Worm (Caenorhabditis elegans): Measurements from ENCODE around the gene slc-30A9.

slc-30A9 gene

ce11 chrIII:2679362-2679761 is 19.3 kb downstream of the slc-30A9 start:
- TF ChIP-seq unc-62 (GFP tag; optimal IDR thresholded peaks at IDR 0.05), result no peak

ce11 chrIII:2678017-2678416 is 20.6 kb downstream of the slc-30A9 start:
- no peak for TF ChIP-seq unc-62 (GFP tag; optimal IDR thresholded peaks at IDR 0.05)

ce11 chrIII:2676097-2676496 is 22.5 kb downstream of the slc-30A9 start:
- no peak for TF ChIP-seq unc-62 (GFP tag; optimal IDR thresholded peaks at IDR 0.05)

ce11 chrIII:2675449-2675848 is 23.2 kb downstream of the slc-30A9 start:
- TF ChIP-seq unc-62 (GFP tag; optimal IDR thresholded peaks at IDR 0.05), result no peak

ce11 chrIII:2657783-2658182 is 40.8 kb downstream of the slc-30A9 start, which contains the start of gene let-805:
Gene let-805 (plus strand): TSS chrIII:2658083.
- no peak for TF ChIP-seq unc-62 (GFP tag; optimal IDR thresholded peaks at IDR 0.05)

- TF ChIP-seq unc-62 (GFP tag; optimal IDR thresholded peaks at IDR 0.05), result no peak
These were observed 42.4 kb downstream of the slc-30A9 start for ce11 chrIII:2656168-2656567.

- TF ChIP-seq unc-62 (GFP tag; optimal IDR thresholded peaks at IDR 0.05), result no peak
These were observed 45.7 kb downstream of the slc-30A9 start for ce11 chrIII:2652704-2653566.

ce11 chrIII:2651519-2651918 is 47.1 kb downstream of the slc-30A9 start:
- no peak for TF ChIP-seq unc-62 (GFP tag; optimal IDR thresholded peaks at IDR 0.05)

- no peak for TF ChIP-seq unc-62 (GFP tag; optimal IDR thresholded peaks at IDR 0.05)
These were observed 51.3 kb downstream of the slc-30A9 start for ce11 chrIII:2647194-2647925.

ce11 chrIII:2641659-2642058 is 57.0 kb downstream of the slc-30A9 start:
- no peak for TF ChIP-seq unc-62 (GFP tag; optimal IDR thresholded peaks at IDR 0.05)
